Fruit fly (Drosophila melanogaster): ENCODE results near the gene Syx7.

Syx7 gene

DNA sequence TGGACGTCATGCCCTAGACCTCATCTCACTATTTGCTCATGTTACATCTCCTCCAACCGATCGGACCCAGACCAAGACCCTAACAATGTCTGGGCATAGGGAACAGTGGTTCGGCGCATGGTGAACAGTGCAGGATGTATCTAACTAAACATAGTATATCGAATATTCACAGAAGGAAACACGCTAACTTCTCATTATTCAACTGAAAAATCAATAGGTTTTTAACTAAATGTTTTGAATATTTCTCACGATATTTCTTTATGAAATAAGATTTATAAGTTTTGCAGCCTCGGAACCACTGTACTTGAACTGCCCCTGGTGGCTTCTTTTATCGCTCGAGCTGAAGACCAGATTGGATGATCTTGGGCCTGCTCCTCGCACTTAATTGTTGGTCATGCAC, 8.0 kb downstream of the Syx7 start (continued):
- TF ChIP-seq al (GFP tag; IDR thresholded peaks at IDR 0.05) (no peak), wor (GFP tag; IDR thresholded peaks at IDR 0.05) (no peak), HLH4C (GFP tag; IDR thresholded peaks at IDR 0.05; ENCODE audit: partially characterized antibody) (no peak), CG14710 (tag; optimal IDR thresholded peaks at IDR 0.05) (peak; percentile 74), CG12155 (GFP tag; optimal IDR thresholded peaks at IDR 0.05) (peak; percentile 26), CG6683 (GFP tag; optimal IDR thresholded peaks at IDR 0.05) (no peak), ssp (GFP tag; IDR thresholded peaks at IDR 0.05) (peak; percentile 41; the same call in 1 of the 2 replicates), run (tag; optimal IDR thresholded peaks at IDR 0.05) (no peak), CG13287 (GFP tag; IDR thresholded peaks at IDR 0.05; ENCODE audit: partially characterized antibody) (no peak), CG1792 (GFP tag; optimal IDR thresholded peaks at IDR 0.05) (no peak), crp (GFP tag; optimal IDR thresholded peaks at IDR 0.05) (no peak), bowl (GFP tag; IDR thresholded peaks at IDR 0.05) (no peak), CG10462 (GFP tag; optimal IDR thresholded peaks at IDR 0.05) (peak; percentile 17), CG11247 (GFP tag; IDR thresholded peaks at IDR 0.05) (no peak), dati (GFP tag; IDR thresholded peaks at IDR 0.05) (no peak), CG13894 (tag; optimal IDR thresholded peaks at IDR 0.05) (no peak), CG1832 (GFP tag; optimal IDR thresholded peaks at IDR 0.05) (no peak), ttk (GFP tag; IDR thresholded peaks at IDR 0.05) (0 out of 2 replicates have a peak, but pooled peaks have one; percentile 37), sd (tag; optimal IDR thresholded peaks at IDR 0.05) (no peak), CG10366 (GFP tag; IDR thresholded peaks at IDR 0.05) (no peak; the same call in 1 of the 2 replicates), Atf3 (GFP tag; optimal IDR thresholded peaks at IDR 0.05) (no peak), CG6689 (GFP tag; IDR thresholded peaks at IDR 0.05) (peak; percentile 65; the same call in 1 of the 2 replicates), abd-A (tag; optimal IDR thresholded peaks at IDR 0.05) (no peak), CG14667 (GFP tag; IDR thresholded peaks at IDR 0.05) (peak; percentile 27; the same call in 1 of the 2 replicates), p53 (GFP tag; optimal IDR thresholded peaks at IDR 0.05) (no peak), lilli (GFP tag; optimal IDR thresholded peaks at IDR 0.05) (peak; percentile 45), CG6175 (GFP tag; IDR thresholded peaks at IDR 0.05) (no peak), ac (GFP tag; optimal IDR thresholded peaks at IDR 0.05) (peak; percentile 76), CG10267 (tag; optimal IDR thresholded peaks at IDR 0.05) (peak; percentile 77), CG7963 (GFP tag; IDR thresholded peaks at IDR 0.05; ENCODE audit: partially characterized antibody) (no peak), CG4730 (GFP tag; IDR thresholded peaks at IDR 0.05) (no peak), HHEX (GFP tag; optimal IDR thresholded peaks at IDR 0.05) (no peak), caup (GFP tag; optimal IDR thresholded peaks at IDR 0.05; ENCODE audit: severe bottlenecking) (no peak), phol (tag; optimal IDR thresholded peaks at IDR 0.05) (peak; percentile 68), CG8944 (GFP tag; optimal IDR thresholded peaks at IDR 0.05) (no peak), z (GFP tag; IDR thresholded peaks at IDR 0.05) (no peak), cg (GFP tag; optimal IDR thresholded peaks at IDR 0.05) (no peak), CG11696 (GFP tag; IDR thresholded peaks at IDR 0.05) (no peak), emc (GFP tag; optimal IDR thresholded peaks at IDR 0.05) (no peak), jigr1 (GFP tag; IDR thresholded peaks at IDR 0.05) (no peak), B-H2 (GFP tag; optimal IDR thresholded peaks at IDR 0.05) (no peak), Awh (GFP tag; IDR thresholded peaks at IDR 0.05) (no peak), row (GFP tag; IDR thresholded peaks at IDR 0.05) (peak; percentile 74), CG17568 (GFP tag; optimal IDR thresholded peaks at IDR 0.05) (no peak), Hr78 (GFP tag; optimal IDR thresholded peaks at IDR 0.05) (peak in 1 of 2 experiments; percentile 69), trem (tag; optimal IDR thresholded peaks at IDR 0.05) (peak; percentile 65), Hr51 (GFP tag; optimal IDR thresholded peaks at IDR 0.05) (no peak), danr (GFP tag; IDR thresholded peaks at IDR 0.05) (no peak), CG7556 (GFP tag; optimal IDR thresholded peaks at IDR 0.05) (peak; percentile 48), CG13123 (GFP tag; optimal IDR thresholded peaks at IDR 0.05) (peak; percentile 19), CG10959 (GFP tag; IDR thresholded peaks at IDR 0.05) (peak; percentile 79)
